Fruit fly (Drosophila melanogaster) whole organism, wandering third instar larva: ENCODE data around the gene Rph.

Experiments used
- Abd-B ChIP-seq: fragments of >200 bp; optimal IDR thresholded peaks from 2 replicates; lab custom pipeline; 2017; ENCODE audit warnings: missing biosample characterization, missing genetic modification characterization
- CG32264 ChIP-seq: fragments of 200-800 bp; sonication (Bioruptor generic); optimal IDR thresholded peaks from 2 replicates; lab custom pipeline; 2016; ENCODE audit warnings: missing biosample characterization, missing genetic modification characterization
- CG9705 ChIP-seq: fragments of 200-800 bp; sonication (Bioruptor generic); optimal IDR thresholded peaks from 2 replicates; lab custom pipeline; 2018; ENCODE audit warnings: missing biosample characterization, mild to moderate bottlenecking, missing genetic modification characterization
- CrebA ChIP-seq: fragments of 200-800 bp; sonication (Bioruptor generic); optimal IDR thresholded peaks from 2 replicates; lab custom pipeline; 2016; ENCODE audit warnings: missing biosample characterization, mild to moderate bottlenecking, missing genetic modification characterization, borderline replicate concordance
- Dfd ChIP-seq: fragments of >200 bp; optimal IDR thresholded peaks from 2 replicates; lab custom pipeline; 2017; ENCODE audit warnings: missing biosample characterization, missing genetic modification characterization
- Dif ChIP-seq: fragments of 200-275, 200-300 bp; sonication (Bioruptor generic); optimal IDR thresholded peaks from 2 replicates; lab custom pipeline; 2018; ENCODE audit warnings: missing biosample characterization, missing genetic modification characterization; ENCODE audit not compliant: partially characterized antibody
- GATAd ChIP-seq: sonication (Bioruptor generic); optimal IDR thresholded peaks from 2 replicates; lab custom pipeline; 2016; ENCODE audit warnings: missing biosample characterization, missing genetic modification characterization
- HLH106 ChIP-seq: fragments of 200-800 bp; optimal IDR thresholded peaks from 3 replicates; lab custom pipeline; 2019; ENCODE audit warnings: missing biosample characterization, mild to moderate bottlenecking, missing genetic modification characterization, moderate library complexity
- Hnf4 ChIP-seq: fragments of 200-800 bp; sonication (Bioruptor generic); optimal IDR thresholded peaks from 2 replicates; lab custom pipeline; 2016; ENCODE audit warnings: missing biosample characterization, mild to moderate bottlenecking, missing genetic modification characterization
- Hr78 ChIP-seq: fragments of >200 bp; optimal IDR thresholded peaks from 2 replicates; lab custom pipeline; 2017; ENCODE audit warnings: missing biosample characterization, missing genetic modification characterization
- Hr83 ChIP-seq: fragments of 200-300 bp; sonication (Bioruptor generic); optimal IDR thresholded peaks from 2 replicates; lab custom pipeline; 2016; ENCODE audit warnings: missing biosample characterization, mild to moderate bottlenecking, missing genetic modification characterization, moderate library complexity; ENCODE audit not compliant: poor library complexity, severe bottlenecking
- Jra ChIP-seq: sonication (Bioruptor generic); optimal IDR thresholded peaks from 2 replicates; lab custom pipeline; 2016; ENCODE audit warnings: missing biosample characterization, missing genetic modification characterization
- Mio ChIP-seq: sonication (Bioruptor generic); optimal IDR thresholded peaks from 2 replicates; lab custom pipeline; 2016; ENCODE audit warnings: missing biosample characterization, missing genetic modification characterization
- Myc ChIP-seq: fragments of >200 bp; optimal IDR thresholded peaks from 2 replicates; lab custom pipeline; 2017
- N ChIP-seq: fragments of >200 bp; optimal IDR thresholded peaks from 2 replicates; lab custom pipeline; 2018; ENCODE audit warnings: missing biosample characterization, missing external identifiers, missing genetic modification characterization
- OdsH ChIP-seq: fragments of 200-800 bp; sonication (Bioruptor generic); optimal IDR thresholded peaks from 2 replicates; lab custom pipeline; 2016; ENCODE audit warnings: missing biosample characterization, mild to moderate bottlenecking, missing genetic modification characterization
- Rel ChIP-seq, 2 experiments: fragments of 200-800 bp; sonication (Bioruptor generic) in 1 of 2; optimal IDR thresholded peaks; 2 replicates in 1 of 2; 3 replicates in 1 of 2; lab custom pipeline; 2016 to 2019; ENCODE audit warnings: mild to moderate bottlenecking in 2 of 2, missing biosample characterization in 2 of 2, missing genetic modification characterization in 2 of 2, moderate library complexity in 1 of 2
- Sp1 ChIP-seq: fragments of 200-800 bp; sonication (Bioruptor generic); optimal IDR thresholded peaks from 3 replicates; lab custom pipeline; 2019; ENCODE audit warnings: missing biosample characterization, mild to moderate bottlenecking, missing genetic modification characterization, moderate library complexity
- Vsx2 ChIP-seq: fragments of 200-300, 225-300 bp; sonication (Bioruptor generic); optimal IDR thresholded peaks from 2 replicates; lab custom pipeline; 2018; ENCODE audit warnings: missing biosample characterization, missing genetic modification characterization; ENCODE audit not compliant: partially characterized antibody
- br ChIP-seq: fragments of 200-800 bp; sonication (Bioruptor generic); optimal IDR thresholded peaks from 2 replicates; lab custom pipeline; 2016; ENCODE audit warnings: missing biosample characterization, missing genetic modification characterization
- brk ChIP-seq: fragments of 200-800 bp; sonication (Bioruptor generic); optimal IDR thresholded peaks from 2 replicates; lab custom pipeline; 2016; ENCODE audit warnings: missing biosample characterization, mild to moderate bottlenecking, missing genetic modification characterization
- dl ChIP-seq, 2 experiments: fragments of 175-275, 200-275 bp in 1 of 2; fragments of 200-275 bp in 1 of 2; sonication (Bioruptor generic); optimal IDR thresholded peaks; lab custom pipeline; 2018; ENCODE audit warnings: mild to moderate bottlenecking in 2 of 2, missing biosample characterization in 2 of 2, missing genetic modification characterization in 2 of 2, moderate library complexity in 2 of 2; ENCODE audit not compliant: partially characterized antibody in 2 of 2, insufficient read depth in 1 of 2
- dmrt93B ChIP-seq: fragments of 200-800 bp; sonication (Bioruptor generic); optimal IDR thresholded peaks from 2 replicates; lab custom pipeline; 2018; ENCODE audit warnings: missing biosample characterization, mild to moderate bottlenecking, missing genetic modification characterization
- dsf ChIP-seq: sonication (Bioruptor generic); optimal IDR thresholded peaks from 2 replicates; lab custom pipeline; 2016; ENCODE audit warnings: missing biosample characterization, missing genetic modification characterization, borderline replicate concordance
- ey ChIP-seq: fragments of 200-800 bp; sonication (Bioruptor generic); optimal IDR thresholded peaks from 2 replicates; lab custom pipeline; 2016; ENCODE audit warnings: missing biosample characterization, missing genetic modification characterization
- foxo ChIP-seq, 2 experiments: fragments of 200-800 bp; sonication (Bioruptor generic); optimal IDR thresholded peaks; 2 replicates in 1 of 2; 3 replicates in 1 of 2; lab custom pipeline; 2016 to 2017; ENCODE audit warnings: missing biosample characterization in 2 of 2, missing genetic modification characterization in 2 of 2
- fru ChIP-seq: fragments of 200-800 bp; sonication (Bioruptor generic); optimal IDR thresholded peaks from 3 replicates; lab custom pipeline; 2016; ENCODE audit warnings: missing biosample characterization, mild to moderate bottlenecking, missing genetic modification characterization
- h ChIP-seq: fragments of 200-800 bp; sonication (Bioruptor generic); optimal IDR thresholded peaks from 3 replicates; lab custom pipeline; 2016; ENCODE audit warnings: missing biosample characterization, mild to moderate bottlenecking, missing genetic modification characterization
- jim ChIP-seq: fragments of 175-275, 200-325 bp; sonication (Bioruptor generic); optimal IDR thresholded peaks from 2 replicates; lab custom pipeline; 2016; ENCODE audit warnings: missing biosample characterization, mild to moderate bottlenecking, missing genetic modification characterization
- lola ChIP-seq: fragments of >200 bp; optimal IDR thresholded peaks from 2 replicates; lab custom pipeline; 2017; ENCODE audit warnings: missing biosample characterization, missing genetic modification characterization
- pan ChIP-seq: fragments of >200 bp; optimal IDR thresholded peaks from 2 replicates; lab custom pipeline; 2017
- psq ChIP-seq: fragments of 200-800 bp; sonication (Bioruptor generic); optimal IDR thresholded peaks from 3 replicates; lab custom pipeline; 2017; ENCODE audit warnings: missing biosample characterization, mild to moderate bottlenecking, missing genetic modification characterization, moderate library complexity
- rgr ChIP-seq: fragments of 200-800 bp; sonication (Bioruptor generic); optimal IDR thresholded peaks from 3 replicates; lab custom pipeline; 2016; ENCODE audit warnings: missing biosample characterization, mild to moderate bottlenecking, missing genetic modification characterization
- sage ChIP-seq: fragments of 200-800 bp; sonication (Bioruptor generic); optimal IDR thresholded peaks from 2 replicates; lab custom pipeline; 2016; ENCODE audit warnings: missing biosample characterization, mild to moderate bottlenecking, missing genetic modification characterization
- sv ChIP-seq: fragments of 200-800 bp; sonication (Bioruptor generic); optimal IDR thresholded peaks from 3 replicates; lab custom pipeline; 2016; ENCODE audit warnings: missing biosample characterization, missing genetic modification characterization
- tai ChIP-seq: sonication (Bioruptor generic); optimal IDR thresholded peaks from 2 replicates; lab custom pipeline; 2016; ENCODE audit warnings: missing biosample characterization, missing genetic modification characterization
- usp ChIP-seq: fragments of >200 bp; optimal IDR thresholded peaks from 2 replicates; lab custom pipeline; 2017; ENCODE audit warnings: missing biosample characterization, missing genetic modification characterization
- woc ChIP-seq: sonication (Bioruptor generic); optimal IDR thresholded peaks from 2 replicates; lab custom pipeline; 2016; ENCODE audit warnings: missing biosample characterization, mild to moderate bottlenecking, missing genetic modification characterization

Gene Rph

dm6 chrX:10784812-10785638 lies 27.6 kb upstream of the Rph start:
- TF ChIP-seq fru (no peak), woc (peak; percentile 19), foxo (GFP tag; optimal IDR thresholded peaks at IDR 0.05; lab: Kevin White, UChicago) (peak in 1 of 2 experiments; percentile 2), Myc (lab: Kevin White, UChicago) (peak; percentile 89)

DNA sequence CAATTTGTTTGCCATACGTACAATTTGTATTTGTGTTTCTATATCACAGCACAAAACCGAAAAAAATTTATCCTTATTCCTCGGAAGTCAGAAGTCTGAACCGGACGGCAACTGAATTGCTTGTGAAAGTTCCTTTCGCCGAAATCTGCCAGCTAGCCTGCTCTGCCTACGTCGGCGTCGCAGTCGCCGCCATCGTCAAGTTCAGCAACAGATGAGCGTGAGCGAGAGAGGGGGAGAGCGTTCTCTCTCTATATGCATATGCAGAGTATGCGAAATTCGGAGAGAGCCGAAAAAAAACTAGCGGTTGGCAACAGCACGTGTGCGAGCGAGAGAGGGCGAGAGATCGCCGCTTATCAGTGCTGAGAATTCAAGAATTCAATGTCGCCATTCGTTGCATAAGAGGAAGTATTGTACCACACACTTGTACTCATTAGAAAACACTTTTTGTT lies 26.9 kb upstream of the Rph start:
- TF ChIP-seq Myc (lab: Kevin White, UChicago), result no peak
- peak; percentile 91 for TF ChIP-seq Vsx2 (GFP tag; lab: Kevin White, UChicago)
- TF ChIP-seq Mio, result no peak
- TF ChIP-seq Abd-B (GFP tag; lab: Kevin White, UChicago), result no peak
- no peak for TF ChIP-seq Sp1
- no peak for TF ChIP-seq CG9705 (GFP tag; lab: Kevin White, UChicago)
- TF ChIP-seq Hnf4 (GFP tag; lab: Kevin White, UChicago), result no peak
- TF ChIP-seq OdsH (GFP tag; lab: Kevin White, UChicago), result no peak
- peak; percentile 80 to 95 for TF ChIP-seq dl (GFP tag; optimal IDR thresholded peaks at IDR 0.05; lab: Kevin White, UChicago; ENCODE audit: insufficient read depth in 1 of 2, partially characterized antibody in 2 of 2)
- TF ChIP-seq ey (GFP tag; lab: Kevin White, UChicago), result no peak
- no peak for TF ChIP-seq dsf
- no peak for TF ChIP-seq sage
- TF ChIP-seq fru, result peak; percentile 3
- TF ChIP-seq CrebA, result peak; percentile 39
- TF ChIP-seq sv (GFP tag; lab: Kevin White, UChicago), result no peak
- no peak for TF ChIP-seq jim
- peak; percentile 36 for TF ChIP-seq rgr (GFP tag; lab: Kevin White, UChicago)
- peak; percentile 43 for TF ChIP-seq br (GFP tag; lab: Kevin White, UChicago)
- no peak for TF ChIP-seq usp (GFP tag; lab: Kevin White, UChicago)
- no peak for TF ChIP-seq brk (GFP tag; lab: Kevin White, UChicago)
- TF ChIP-seq Rel (GFP tag; optimal IDR thresholded peaks at IDR 0.05; lab: Kevin White, UChicago), result no peak
- no peak for TF ChIP-seq Rel (tag; optimal IDR thresholded peaks at IDR 0.05; lab: Kevin White, UChicago)
- no peak for TF ChIP-seq pan (lab: Kevin White, UChicago)
- TF ChIP-seq CG32264, result no peak
- TF ChIP-seq h (GFP tag; lab: Kevin White, UChicago), result no peak
- no peak for TF ChIP-seq HLH106 (tag; lab: Kevin White, UChicago)
- TF ChIP-seq Dif, result peak; percentile 96
- no peak for TF ChIP-seq Jra (GFP tag; lab: Kevin White, UChicago)
- no peak for TF ChIP-seq foxo (GFP tag; optimal IDR thresholded peaks at IDR 0.05; lab: Kevin White, UChicago)
- no peak for TF ChIP-seq Dfd (GFP tag; lab: Kevin White, UChicago)
- TF ChIP-seq tai, result no peak
- no peak for TF ChIP-seq Hr83
- no peak for TF ChIP-seq N
- no peak for TF ChIP-seq dmrt93B (GFP tag; lab: Kevin White, UChicago)
- no peak for TF ChIP-seq psq
- TF ChIP-seq Hr78 (GFP tag; lab: Kevin White, UChicago), result no peak
- TF ChIP-seq lola (GFP tag; lab: Kevin White, UChicago), result no peak
- TF ChIP-seq GATAd (GFP tag; lab: Kevin White, UChicago), result no peak
- peak; percentile 3 for TF ChIP-seq woc
